Worm (Caenorhabditis elegans): ENCODE measurements around the gene Y38E10A.22.

DNA sequence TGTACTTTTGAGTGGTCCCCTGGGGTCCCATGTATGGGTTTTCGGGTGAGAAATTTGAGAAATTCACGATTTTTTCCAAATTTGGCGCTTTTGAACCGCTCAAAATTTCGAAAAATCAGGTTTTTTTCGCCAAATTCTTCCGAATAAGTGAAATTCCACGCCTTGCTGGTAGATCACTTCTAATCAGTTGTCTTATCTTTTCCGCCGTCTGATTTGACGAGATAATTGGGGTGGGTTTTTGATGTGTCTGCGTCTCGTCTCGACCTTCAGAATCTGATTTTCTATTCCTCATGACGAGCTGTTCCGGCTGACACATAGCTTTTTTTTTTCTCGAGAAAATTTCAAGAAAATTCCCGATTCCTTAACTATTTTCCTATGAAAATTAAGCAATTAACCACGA lies 11.7 kb upstream of the Y38E10A.22 start:
- no peak for TF ChIP-seq lsy-2 (tag; optimal IDR thresholded peaks at IDR 0.05)
- TF ChIP-seq aly-2 (tag; optimal IDR thresholded peaks at IDR 0.05), result no peak
- no peak for TF ChIP-seq unc-55 (GFP tag; optimal IDR thresholded peaks at IDR 0.05)
- no peak for TF ChIP-seq ama-1 (optimal IDR thresholded peaks at IDR 0.05)
- TF ChIP-seq nhr-237 (tag; optimal IDR thresholded peaks at IDR 0.05), result no peak
- TF ChIP-seq blmp-1 (tag; optimal IDR thresholded peaks at IDR 0.05; ENCODE audit: insufficient read depth), result no peak
- no peak for TF ChIP-seq elt-1 (tag; optimal IDR thresholded peaks at IDR 0.05)
- no peak for TF ChIP-seq ztf-11 (tag; optimal IDR thresholded peaks at IDR 0.05)
- no peak for TF ChIP-seq R02D3.7 (tag; optimal IDR thresholded peaks at IDR 0.05)
- no peak for TF ChIP-seq F13H6.1 (tag; optimal IDR thresholded peaks at IDR 0.05)
- TF ChIP-seq elt-3 (tag; optimal IDR thresholded peaks at IDR 0.05), result no peak
- no peak for TF ChIP-seq dmd-4 (tag; optimal IDR thresholded peaks at IDR 0.05)
